Worm (Caenorhabditis elegans): ENCODE measurements around the gene srg-37.

The srg-37 gene

DNA sequence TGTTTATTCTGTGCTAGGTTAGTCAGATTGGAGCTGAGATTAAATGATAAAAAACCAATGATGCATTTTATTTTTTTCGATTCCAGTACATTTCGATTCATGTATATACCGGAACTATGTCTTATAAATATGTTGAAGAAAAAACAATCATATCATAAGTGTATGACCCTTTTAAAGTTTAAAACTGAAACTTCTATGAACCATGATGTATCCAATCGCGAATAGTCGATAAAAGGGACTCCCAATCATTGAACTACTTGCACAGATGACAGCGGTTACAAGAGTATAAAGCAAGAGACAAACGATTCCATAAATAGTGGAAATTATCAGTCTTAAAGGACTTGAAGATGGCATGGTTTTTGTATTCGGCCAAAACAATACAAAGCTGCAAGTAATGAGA is at the start of gene srg-37:
Gene srg-37 (minus strand): TSS at position 101 of the 400 bp plus-strand sequence.
- TF ChIP-seq Y116A8C.19 (tag; optimal IDR thresholded peaks at IDR 0.05; ENCODE audit: borderline replicate concordance) (no peak), snpc-4 (tag; optimal IDR thresholded peaks at IDR 0.05) (no peak), fkh-8 (tag; optimal IDR thresholded peaks at IDR 0.05) (no peak), mab-9 (GFP tag; IDR thresholded peaks at IDR 0.05) (no peak), hlh-4 (tag; optimal IDR thresholded peaks at IDR 0.05) (no peak)

DNA sequence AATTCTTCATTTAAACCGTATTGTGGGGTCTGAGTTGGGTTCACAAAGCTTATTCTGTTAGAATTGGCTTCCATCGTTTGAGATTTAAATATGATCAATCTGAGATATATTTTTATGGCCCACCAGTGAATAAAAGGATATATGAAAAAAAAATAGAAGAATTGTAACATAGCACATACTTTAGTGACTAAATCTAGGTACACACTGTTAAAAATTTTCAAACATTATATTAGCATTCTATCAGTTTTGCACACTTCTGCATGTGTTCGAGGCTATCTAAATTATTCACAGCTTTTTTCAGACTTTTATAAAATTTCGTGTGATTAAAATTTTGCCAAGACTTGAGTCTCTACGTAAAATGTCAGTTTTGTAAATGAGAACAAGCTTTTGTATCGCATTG is 46.7 kb upstream of the srg-37 start, which contains the start of gene E02H4.2:
Gene E02H4.2 (minus strand): TSS at position 101 of the 400 bp plus-strand sequence.
- TF ChIP-seq lin-15B (tag; optimal IDR thresholded peaks at IDR 0.05) = no peak
- TF ChIP-seq efl-1 (optimal IDR thresholded peaks at IDR 0.05) = no peak
- TF ChIP-seq efl-1 (GFP tag; optimal IDR thresholded peaks at IDR 0.05 in 1 of 2) = peak in 1 of 2 experiments; percentile 9

DNA sequence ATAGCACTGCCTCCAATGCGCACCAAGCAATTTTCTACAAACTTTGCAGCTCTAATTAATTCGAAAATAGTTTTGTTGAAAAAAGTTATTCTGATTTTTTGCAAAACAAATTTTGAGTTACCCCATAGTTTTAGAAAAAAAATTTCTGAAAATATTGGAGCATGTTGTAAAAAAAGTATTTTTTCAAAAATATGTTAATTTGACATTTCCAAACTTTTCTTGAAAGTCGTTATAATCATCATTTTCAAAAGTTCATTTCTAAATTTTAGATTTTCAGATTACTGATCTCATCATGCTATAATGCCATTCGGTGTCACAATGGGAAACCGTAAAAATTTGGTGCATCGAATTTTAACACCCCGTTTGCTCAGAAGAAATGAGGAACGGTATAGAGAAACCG is 32.9 kb upstream of the srg-37 start, which contains the start of gene del-1:
Gene del-1 (plus strand): TSS at position 301 of the 400 bp plus-strand sequence.
- TF ChIP-seq lin-14 (GFP tag; optimal IDR thresholded peaks at IDR 0.05) = no peak
- TF ChIP-seq lin-35 (GFP tag; optimal IDR thresholded peaks at IDR 0.05) = no peak
- no peak for TF ChIP-seq isw-1 (GFP tag; IDR thresholded peaks at IDR 0.05)
- no peak for TF ChIP-seq lir-3 (tag; optimal IDR thresholded peaks at IDR 0.05; ENCODE audit: poor library complexity)
- no peak for TF ChIP-seq nhr-11 (tag; optimal IDR thresholded peaks at IDR 0.05)
- TF ChIP-seq zip-4 (GFP tag; optimal IDR thresholded peaks at IDR 0.05) = no peak
- TF ChIP-seq nhr-76 (tag; optimal IDR thresholded peaks at IDR 0.05) = no peak
- TF ChIP-seq sox-4 (tag; optimal IDR thresholded peaks at IDR 0.05) = no peak
- no peak for TF ChIP-seq C04F5.9 (tag; optimal IDR thresholded peaks at IDR 0.05)
- TF ChIP-seq hlh-17 (GFP tag; optimal IDR thresholded peaks at IDR 0.05; ENCODE audit: borderline replicate concordance) = no peak
- no peak for TF ChIP-seq sup-37 (GFP tag; optimal IDR thresholded peaks at IDR 0.05)
- no peak for TF ChIP-seq pag-3 (tag; optimal IDR thresholded peaks at IDR 0.05; ENCODE audit: borderline replicate concordance, insufficient read depth)
- TF ChIP-seq ets-5 (GFP tag; IDR thresholded peaks at IDR 0.05) = no peak
- no peak for TF ChIP-seq tlp-1 (tag; optimal IDR thresholded peaks at IDR 0.05)
- no peak for TF ChIP-seq hlh-4 (tag; optimal IDR thresholded peaks at IDR 0.05)
- TF ChIP-seq unc-86 (tag; optimal IDR thresholded peaks at IDR 0.05) = no peak
- TF ChIP-seq snpc-4 (tag; optimal IDR thresholded peaks at IDR 0.05) = no peak
- TF ChIP-seq ces-1 (GFP tag; optimal IDR thresholded peaks at IDR 0.05) = no peak
- no peak for TF ChIP-seq Y116A8C.19 (tag; optimal IDR thresholded peaks at IDR 0.05; ENCODE audit: borderline replicate concordance)
- no peak for TF ChIP-seq aha-1 (tag; optimal IDR thresholded peaks at IDR 0.05)

DNA sequence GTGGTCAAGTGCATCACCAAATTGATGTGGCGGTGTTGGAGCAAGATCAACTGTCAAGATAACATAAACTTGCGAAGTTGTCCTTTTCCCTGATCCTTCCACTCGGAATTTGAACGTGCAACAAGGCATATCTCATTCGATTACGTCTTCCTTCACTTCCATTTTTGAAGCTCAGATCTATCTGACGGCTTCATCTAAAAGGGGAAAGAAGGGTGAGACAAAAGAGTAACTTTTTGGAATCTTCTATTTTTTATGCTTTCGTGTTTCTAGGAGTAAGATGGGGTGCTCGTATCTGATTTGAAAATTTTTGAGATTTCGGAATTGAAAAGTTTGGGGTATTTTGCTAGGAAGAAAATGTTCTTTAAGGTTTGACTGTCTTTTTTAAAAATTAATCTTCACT is 32.3 kb upstream of the srg-37 start:
- TF ChIP-seq unc-98 (GFP tag; IDR thresholded peaks at IDR 0.05) (no peak), swsn-7 (tag; optimal IDR thresholded peaks at IDR 0.05) (no peak), sox-4 (tag; optimal IDR thresholded peaks at IDR 0.05) (no peak), efl-3 (GFP tag; optimal IDR thresholded peaks at IDR 0.05) (no peak), ztf-4 (tag; optimal IDR thresholded peaks at IDR 0.05) (no peak), ama-1 (optimal IDR thresholded peaks at IDR 0.05) (no peak), C16A3.4 (tag; optimal IDR thresholded peaks at IDR 0.05) (no peak)

DNA sequence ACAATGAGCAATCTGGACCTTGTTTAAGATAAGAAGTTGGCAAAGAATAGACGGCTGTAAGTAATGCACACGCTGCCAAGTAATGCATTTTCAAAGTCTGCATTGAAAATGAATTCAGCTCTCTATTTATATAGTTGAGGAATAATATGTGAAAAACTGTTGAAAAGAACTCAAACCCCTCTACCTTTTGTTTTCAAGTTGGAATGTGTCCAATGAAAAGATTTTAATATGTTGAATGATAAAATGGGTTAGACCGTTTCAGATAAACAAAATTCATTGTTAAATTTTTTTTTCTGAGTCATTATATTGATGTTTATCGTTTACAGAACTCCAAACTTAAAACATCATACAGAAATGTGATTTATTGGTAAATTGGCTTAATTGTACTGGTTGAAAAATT is 28.6 kb upstream of the srg-37 start, which contains the start of gene E02H4.8:
Gene E02H4.8 (minus strand): TSS at position 101 of the 400 bp plus-strand sequence.
- TF ChIP-seq egl-13 (tag; optimal IDR thresholded peaks at IDR 0.05) (no peak), tbx-2 (tag; optimal IDR thresholded peaks at IDR 0.05) (no peak), hlh-17 (GFP tag; optimal IDR thresholded peaks at IDR 0.05; ENCODE audit: borderline replicate concordance) (no peak), dpl-1 (GFP tag; optimal IDR thresholded peaks at IDR 0.05) (no peak), mab-9 (GFP tag; IDR thresholded peaks at IDR 0.05) (no peak), mep-1 (tag; optimal IDR thresholded peaks at IDR 0.05) (no peak), unc-98 (GFP tag; IDR thresholded peaks at IDR 0.05) (no peak), ztf-11 (tag; optimal IDR thresholded peaks at IDR 0.05) (no peak), efl-3 (GFP tag; optimal IDR thresholded peaks at IDR 0.05) (no peak), unc-86 (tag; optimal IDR thresholded peaks at IDR 0.05) (no peak), blmp-1 (tag; optimal IDR thresholded peaks at IDR 0.05) (no peak)
